Worm (Caenorhabditis elegans) whole organism, late embryonic: Measurements from ENCODE around the gene C26D10.3.

Source experiments
- C38D4.7 ChIP-seq: fragments of 200-800 bp; sonication (Bioruptor generic); optimal IDR thresholded peaks from 2 replicates; lab custom pipeline; 2018; ENCODE audit warnings: mild to moderate bottlenecking, missing genetic modification characterization, moderate library complexity, missing compliant biosample characterization
- K02D7.2 ChIP-seq: sonication (generic microtip); optimal IDR thresholded peaks from 2 replicates; lab custom pipeline; 2017; ENCODE audit warnings: mild to moderate bottlenecking, missing genetic modification characterization, missing compliant biosample characterization
- K09A11.1 ChIP-seq: sonication (generic microtip); optimal IDR thresholded peaks from 2 replicates; lab custom pipeline; 2017; ENCODE audit warnings: antibody characterized with exemption, mild to moderate bottlenecking, missing genetic modification characterization, missing compliant biosample characterization; ENCODE audit not compliant: insufficient read depth
- T23F11.4 ChIP-seq: fragments of 200-800 bp; sonication (Bioruptor generic); optimal IDR thresholded peaks from 2 replicates; lab custom pipeline; 2018; ENCODE audit warnings: mild to moderate bottlenecking, missing genetic modification characterization, missing compliant biosample characterization
- Y22D7AL.16 ChIP-seq: sonication (generic microtip); optimal IDR thresholded peaks from 2 replicates; lab custom pipeline; 2016; ENCODE audit warnings: missing genetic modification characterization, missing compliant biosample characterization
- ahr-1 ChIP-seq: sonication (generic microtip); optimal IDR thresholded peaks from 2 replicates; lab custom pipeline; 2016; ENCODE audit warnings: missing genetic modification characterization, missing compliant biosample characterization
- ama-1 ChIP-seq: fragments of 150-350 bp; optimal IDR thresholded peaks from 2 replicates; lab custom pipeline; 2014
- ceh-14 ChIP-seq: sonication (generic microtip); optimal IDR thresholded peaks from 2 replicates; lab custom pipeline; 2016; ENCODE audit warnings: missing genotype, missing genetic modification characterization, missing compliant biosample characterization
- ceh-19 ChIP-seq: fragments of 200-800 bp; sonication (Bioruptor generic); optimal IDR thresholded peaks from 2 replicates; lab custom pipeline; 2018; ENCODE audit warnings: mild to moderate bottlenecking, missing genetic modification characterization, missing compliant biosample characterization
- ceh-22 ChIP-seq: sonication (generic microtip); optimal IDR thresholded peaks from 2 replicates; lab custom pipeline; 2017; ENCODE audit warnings: missing biosample characterization, missing genetic modification characterization
- ceh-24 ChIP-seq: sonication (generic microtip); optimal IDR thresholded peaks from 2 replicates; lab custom pipeline; 2016; ENCODE audit warnings: mild to moderate bottlenecking, missing genetic modification characterization, missing compliant biosample characterization
- ceh-6 ChIP-seq: fragments of 200-800 bp; sonication (Bioruptor generic); optimal IDR thresholded peaks from 2 replicates; lab custom pipeline; 2018; ENCODE audit warnings: mild to moderate bottlenecking, missing genetic modification characterization, missing compliant biosample characterization
- ceh-9 ChIP-seq: sonication (generic microtip); optimal IDR thresholded peaks from 2 replicates; lab custom pipeline; 2016; ENCODE audit warnings: mild to moderate bottlenecking, missing genetic modification characterization, inconsistent platforms, missing compliant biosample characterization
- che-1 ChIP-seq: sonication (generic microtip); optimal IDR thresholded peaks from 2 replicates; lab custom pipeline; 2016; ENCODE audit warnings: mild to moderate bottlenecking, missing genetic modification characterization, missing compliant biosample characterization
- dmd-4 ChIP-seq: sonication (generic microtip); optimal IDR thresholded peaks from 2 replicates; lab custom pipeline; 2016; ENCODE audit warnings: borderline replicate concordance, missing genetic modification characterization, missing compliant biosample characterization
- elt-2 ChIP-seq: sonication (generic microtip); optimal IDR thresholded peaks from 2 replicates; lab custom pipeline; 2016; ENCODE audit warnings: missing genetic modification reagents, missing genetic modification characterization, missing compliant biosample characterization
- elt-4 ChIP-seq: sonication (generic microtip); optimal IDR thresholded peaks from 2 replicates; lab custom pipeline; 2016; ENCODE audit warnings: missing genetic modification characterization, missing compliant biosample characterization
- ets-4 ChIP-seq: sonication (generic microtip); optimal IDR thresholded peaks from 2 replicates; lab custom pipeline; 2016; ENCODE audit warnings: missing genetic modification characterization, missing compliant biosample characterization
- fkh-10 ChIP-seq: fragments of 150-350 bp; optimal IDR thresholded peaks from 2 replicates; lab custom pipeline; 2014; ENCODE audit warnings: missing biosample characterization, missing genetic modification reagents, missing genetic modification characterization
- gmeb-2 ChIP-seq: sonication (generic microtip); optimal IDR thresholded peaks from 2 replicates; lab custom pipeline; 2016; ENCODE audit warnings: missing genetic modification characterization, inconsistent platforms, missing compliant biosample characterization
- hlh-8 ChIP-seq: sonication (generic microtip); optimal IDR thresholded peaks from 2 replicates; lab custom pipeline; 2016; ENCODE audit warnings: missing genotype, missing genetic modification characterization, missing compliant biosample characterization
- madf-2 ChIP-seq: sonication (generic microtip); optimal IDR thresholded peaks from 2 replicates; lab custom pipeline; 2017; ENCODE audit warnings: missing genetic modification characterization, missing compliant biosample characterization
- mec-3 ChIP-seq: sonication (generic microtip); optimal IDR thresholded peaks from 2 replicates; lab custom pipeline; 2016; ENCODE audit warnings: borderline replicate concordance, missing genetic modification characterization, missing compliant biosample characterization
- nfya-1 ChIP-seq: sonication (generic microtip); optimal IDR thresholded peaks from 2 replicates; lab custom pipeline; 2017; ENCODE audit warnings: missing genetic modification characterization, mild to moderate bottlenecking, missing compliant biosample characterization, antibody characterized with exemption, moderate library complexity
- nhr-11 ChIP-seq: fragments of 150-350 bp; optimal IDR thresholded peaks from 2 replicates; lab custom pipeline; 2014; ENCODE audit warnings: missing biosample characterization, missing genetic modification characterization
- pag-3 ChIP-seq: sonication (generic microtip); optimal IDR thresholded peaks from 2 replicates; lab custom pipeline; 2016; ENCODE audit warnings: missing compliant biosample characterization, missing genetic modification characterization, borderline replicate concordance
- pat-9 ChIP-seq: fragments of 200-800 bp; sonication (Bioruptor generic); optimal IDR thresholded peaks from 2 replicates; lab custom pipeline; 2018; ENCODE audit warnings: mild to moderate bottlenecking, missing genetic modification characterization, moderate library complexity, missing compliant biosample characterization
- pqm-1 ChIP-seq: sonication (generic microtip); optimal IDR thresholded peaks from 2 replicates; lab custom pipeline; 2016; ENCODE audit warnings: missing genetic modification characterization, missing compliant biosample characterization
- pros-1 ChIP-seq: fragments of 150-350 bp; optimal IDR thresholded peaks from 2 replicates; lab custom pipeline; 2014; ENCODE audit warnings: missing biosample characterization, missing genetic modification reagents, missing genetic modification characterization
- ref-2 ChIP-seq: sonication (generic microtip); optimal IDR thresholded peaks from 2 replicates; lab custom pipeline; 2016; ENCODE audit warnings: missing genetic modification characterization, missing compliant biosample characterization
- rnt-1 ChIP-seq: sonication (generic microtip); optimal IDR thresholded peaks from 2 replicates; lab custom pipeline; 2016; ENCODE audit warnings: missing genetic modification characterization, missing compliant biosample characterization
- sox-2 ChIP-seq: fragments of 200-800 bp; sonication (Bioruptor generic); IDR thresholded peaks from 2 replicates; pipeline ENCODE4 v1.3.6; 2022; ENCODE audit warnings: missing genetic modification reagents, missing genetic modification characterization, missing compliant biosample characterization
- tbx-2 ChIP-seq: sonication (generic microtip); optimal IDR thresholded peaks from 2 replicates; lab custom pipeline; 2016; ENCODE audit warnings: missing genetic modification characterization, missing compliant biosample characterization
- ttx-3 ChIP-seq: sonication (generic microtip); optimal IDR thresholded peaks from 2 replicates; lab custom pipeline; 2016; ENCODE audit warnings: missing genetic modification reagents, missing genetic modification characterization, missing compliant biosample characterization
- unc-3 ChIP-seq, 2 experiments: fragments of 200-800 bp in 1 of 2; sonication (Bioruptor generic) in 1 of 2; sonication (generic microtip) in 1 of 2; conservative IDR thresholded peaks in 1 of 2; optimal IDR thresholded peaks in 1 of 2; 2 replicates each; pipeline versions ENCODE4 v1.3.6 to Lab custom; 2016 to 2022; ENCODE audit warnings: missing compliant biosample characterization in 2 of 2, missing genetic modification characterization in 2 of 2, missing genetic modification reagents in 1 of 2
- unc-42 ChIP-seq: sonication (generic microtip); optimal IDR thresholded peaks from 2 replicates; lab custom pipeline; 2016; ENCODE audit warnings: missing genotype, missing genetic modification characterization, missing compliant biosample characterization
- unc-55 ChIP-seq: sonication (generic microtip); optimal IDR thresholded peaks from 2 replicates; lab custom pipeline; 2017; ENCODE audit warnings: missing biosample characterization, missing genetic modification reagents, missing genetic modification characterization
- unc-86 ChIP-seq: sonication (generic microtip); optimal IDR thresholded peaks from 2 replicates; lab custom pipeline; 2016; ENCODE audit warnings: missing genetic modification characterization, missing compliant biosample characterization
- zip-5 ChIP-seq: sonication (generic microtip); optimal IDR thresholded peaks from 2 replicates; lab custom pipeline; 2016; ENCODE audit warnings: missing genetic modification characterization, missing compliant biosample characterization
- ztf-16 ChIP-seq: sonication (generic microtip); optimal IDR thresholded peaks from 2 replicates; lab custom pipeline; 2017; ENCODE audit warnings: missing genetic modification characterization, missing compliant biosample characterization

Gene C26D10.3

ce11 chrII:8316701-8317100, 8.5 kb upstream of the C26D10.3 start:
- no peak for TF ChIP-seq ttx-3 (tag; lab: Kevin White, UChicago)
- no peak for TF ChIP-seq hlh-8
- no peak for TF ChIP-seq pat-9 (tag; lab: Kevin White, UChicago)
- no peak for TF ChIP-seq gmeb-2 (tag; lab: Kevin White, UChicago)
- TF ChIP-seq ceh-14 (tag; lab: Kevin White, UChicago) = no peak
- no peak for TF ChIP-seq che-1 (tag; lab: Kevin White, UChicago)
- TF ChIP-seq unc-3 (GFP tag; conservative IDR thresholded peaks at IDR 0.05; lab: Robert Waterston, UW) = no peak
- no peak for TF ChIP-seq unc-3 (tag; optimal IDR thresholded peaks at IDR 0.05; lab: Kevin White, UChicago)
- no peak for TF ChIP-seq T23F11.4 (GFP tag; lab: Kevin White, UChicago)
- no peak for TF ChIP-seq nfya-1
- no peak for TF ChIP-seq pros-1 (tag; lab: Kevin White, UChicago)
- no peak for TF ChIP-seq elt-2
- TF ChIP-seq zip-5 (tag; lab: Kevin White, UChicago) = no peak
- no peak for TF ChIP-seq ceh-24
- TF ChIP-seq ceh-9 (tag; lab: Kevin White, UChicago) = no peak
- no peak for TF ChIP-seq pag-3 (tag; lab: Kevin White, UChicago)
- no peak for TF ChIP-seq fkh-10 (GFP tag; lab: Kevin White, UChicago)

- TF ChIP-seq pag-3 (tag; lab: Kevin White, UChicago) (no peak), ama-1 (lab: Kevin White, UChicago) (no peak), ceh-22 (no peak), pqm-1 (tag; lab: Kevin White, UChicago) (no peak), C38D4.7 (GFP tag; lab: Kevin White, UChicago) (no peak), nhr-11 (tag; lab: Kevin White, UChicago) (no peak), pros-1 (tag; lab: Kevin White, UChicago) (no peak)
- TF ChIP-seq, all 69 proteins: peak for 0
Observed at ce11 chrII:8321244-8321643, 3.9 kb upstream of the C26D10.3 start, which contains the start of gene shw-1. Gene shw-1, minus strand, starts transcription at chrII:8321471.

ce11 chrII:8326228-8326960, 1.2 kb downstream of the C26D10.3 start:
- TF ChIP-seq mec-3 (tag; lab: Kevin White, UChicago) = no peak
- TF ChIP-seq ceh-19 (GFP tag; lab: Kevin White, UChicago) = no peak
- TF ChIP-seq che-1 (tag; lab: Kevin White, UChicago) = no peak
- TF ChIP-seq ceh-6 (GFP tag; lab: Kevin White, UChicago) = no peak
- no peak for TF ChIP-seq dmd-4 (tag; lab: Kevin White, UChicago)
- no peak for TF ChIP-seq sox-2 (GFP tag; lab: Robert Waterston, UW)
- no peak for TF ChIP-seq madf-2 (tag; lab: Kevin White, UChicago)
- TF ChIP-seq unc-55 (GFP tag; lab: Kevin White, UChicago) = no peak
- TF ChIP-seq Y22D7AL.16 (tag; lab: Kevin White, UChicago) = no peak
- TF ChIP-seq ref-2 (tag; lab: Kevin White, UChicago) = no peak
- TF ChIP-seq ceh-22 = no peak
- no peak for TF ChIP-seq rnt-1 (tag; lab: Kevin White, UChicago)
- TF ChIP-seq, all 69 proteins: peak for 0

ce11 chrII:8327450-8327849, 2.3 kb downstream of the C26D10.3 start:
- TF ChIP-seq unc-55 (GFP tag; lab: Kevin White, UChicago) (no peak), unc-86 (no peak), ceh-19 (GFP tag; lab: Kevin White, UChicago) (no peak), rnt-1 (tag; lab: Kevin White, UChicago) (no peak), elt-2 (no peak), madf-2 (tag; lab: Kevin White, UChicago) (no peak), K02D7.2 (tag; lab: Kevin White, UChicago) (no peak), unc-42 (no peak), tbx-2 (no peak), sox-2 (GFP tag; lab: Robert Waterston, UW) (no peak), ztf-16 (tag; lab: Kevin White, UChicago) (no peak), pros-1 (tag; lab: Kevin White, UChicago) (no peak), ets-4 (tag; lab: Kevin White, UChicago) (no peak), elt-4 (tag; lab: Kevin White, UChicago) (no peak), nfya-1 (no peak), K09A11.1 (tag; lab: Kevin White, UChicago) (no peak), mec-3 (tag; lab: Kevin White, UChicago) (no peak), ahr-1 (tag; lab: Kevin White, UChicago) (no peak)
